Worm (Caenorhabditis elegans) whole organism, young adult: Measurements from ENCODE around the gene cct-6.

ENCODE experiments used
- F49E8.2 ChIP-seq: sonication (generic microtip); optimal IDR thresholded peaks from 3 replicates; lab custom pipeline; 2017; ENCODE audit warnings: missing genetic modification characterization, mild to moderate bottlenecking, missing compliant biosample characterization, antibody characterized with exemption, moderate library complexity; ENCODE audit not compliant: insufficient read depth
- F55B11.4 ChIP-seq: sonication (generic microtip); optimal IDR thresholded peaks from 2 replicates; lab custom pipeline; 2016; ENCODE audit warnings: missing compliant biosample characterization, missing genetic modification characterization, borderline replicate concordance; ENCODE audit not compliant: insufficient read depth
- F57A8.1 ChIP-seq: fragments of 200-800 bp; sonication (Bioruptor generic); optimal IDR thresholded peaks from 2 replicates; lab custom pipeline; 2018; ENCODE audit warnings: mild to moderate bottlenecking, missing genetic modification characterization, moderate library complexity, missing compliant biosample characterization
- T07F8.4 ChIP-seq: sonication (generic microtip); optimal IDR thresholded peaks from 2 replicates; lab custom pipeline; 2016; ENCODE audit warnings: mild to moderate bottlenecking, missing genetic modification characterization, moderate library complexity, missing compliant biosample characterization
- Y53F4B.3 ChIP-seq: fragments of 200-800 bp; sonication (Bioruptor generic); IDR thresholded peaks from 2 replicates; pipeline ENCODE4 v1.3.6; 2022; ENCODE audit warnings: missing genetic modification reagents, missing genetic modification characterization, missing compliant biosample characterization
- aptf-2 ChIP-seq: fragments of 200-800 bp; sonication (Bioruptor generic); conservative IDR thresholded peaks from 2 replicates; pipeline ENCODE4 v1.3.6; 2022; ENCODE audit warnings: missing genetic modification reagents, missing genetic modification characterization, missing compliant biosample characterization
- atf-7 ChIP-seq: sonication (generic microtip); optimal IDR thresholded peaks from 2 replicates; lab custom pipeline; 2017; ENCODE audit warnings: mild to moderate bottlenecking, missing genetic modification characterization, missing compliant biosample characterization
- athp-1 ChIP-seq: sonication (generic microtip); optimal IDR thresholded peaks from 2 replicates; lab custom pipeline; 2017; ENCODE audit warnings: mild to moderate bottlenecking, missing genetic modification characterization, missing compliant biosample characterization
- bed-1 ChIP-seq: fragments of 200-800 bp; sonication (Bioruptor generic); IDR thresholded peaks from 2 replicates; pipeline ENCODE4 v1.3.6; 2022; ENCODE audit warnings: missing genetic modification reagents, missing genetic modification characterization, missing compliant biosample characterization
- ccch-3 ChIP-seq: fragments of 200-800 bp; sonication (Bioruptor generic); optimal IDR thresholded peaks from 2 replicates; lab custom pipeline; 2018; ENCODE audit warnings: mild to moderate bottlenecking, missing genetic modification characterization, missing compliant biosample characterization
- ceh-40 ChIP-seq: fragments of 200-800 bp; sonication (Bioruptor generic); IDR thresholded peaks from 2 replicates; pipeline ENCODE4 v1.3.6; 2022; ENCODE audit warnings: missing genetic modification characterization, missing compliant biosample characterization
- ceh-79 ChIP-seq: sonication (generic microtip); optimal IDR thresholded peaks from 2 replicates; lab custom pipeline; 2017; ENCODE audit warnings: mild to moderate bottlenecking, missing genetic modification characterization, missing compliant biosample characterization
- ceh-91 ChIP-seq: fragments of 200-800 bp; sonication (Bioruptor generic); IDR thresholded peaks from 2 replicates; pipeline ENCODE4 v1.3.6; 2022; ENCODE audit warnings: missing genetic modification reagents, missing genetic modification characterization, missing compliant biosample characterization
- chd-7 ChIP-seq: sonication (generic microtip); optimal IDR thresholded peaks from 2 replicates; lab custom pipeline; 2016; ENCODE audit warnings: mild to moderate bottlenecking, missing genetic modification characterization, moderate library complexity, missing compliant biosample characterization
- dpff-1 ChIP-seq: sonication (generic microtip); optimal IDR thresholded peaks from 2 replicates; lab custom pipeline; 2017; ENCODE audit warnings: mild to moderate bottlenecking, missing genetic modification characterization, missing compliant biosample characterization
- dpl-1 ChIP-seq: fragments of 150-350 bp; optimal IDR thresholded peaks from 2 replicates; lab custom pipeline; 2014; ENCODE audit warnings: missing biosample characterization, missing genetic modification reagents, missing genetic modification characterization
- efl-1 ChIP-seq: fragments of 150-350 bp; optimal IDR thresholded peaks from 2 replicates; lab custom pipeline; 2014; ENCODE audit warnings: missing biosample characterization, missing genetic modification reagents, missing genetic modification characterization
- ekl-4 ChIP-seq: fragments of 200-800 bp; sonication (Bioruptor generic); IDR thresholded peaks from 2 replicates; pipeline ENCODE4 v1.3.6; 2022; ENCODE audit warnings: missing genetic modification reagents, missing genetic modification characterization, missing compliant biosample characterization
- ets-4 ChIP-seq: fragments of 200-800 bp; sonication (Bioruptor generic); optimal IDR thresholded peaks from 2 replicates; lab custom pipeline; 2018; ENCODE audit warnings: mild to moderate bottlenecking, missing genetic modification characterization, missing compliant biosample characterization
- hrde-1 ChIP-seq: sonication (generic microtip); optimal IDR thresholded peaks from 2 replicates; lab custom pipeline; 2016; ENCODE audit warnings: missing genetic modification characterization, mild to moderate bottlenecking, missing compliant biosample characterization, moderate library complexity, missing genotype, missing genetic modification reagents, borderline replicate concordance
- hsf-1 ChIP-seq: fragments of 200-800 bp; sonication (Bioruptor generic); IDR thresholded peaks from 2 replicates; pipeline ENCODE4 v1.3.6; 2022; ENCODE audit warnings: missing genetic modification reagents, missing genetic modification characterization, missing compliant biosample characterization
- let-607 ChIP-seq, 2 experiments: fragments of 200-800 bp in 1 of 2; sonication (Bioruptor generic) in 1 of 2; sonication (generic microtip) in 1 of 2; optimal IDR thresholded peaks; 2 replicates each; lab custom pipeline; 2016 to 2018; ENCODE audit warnings: mild to moderate bottlenecking in 2 of 2, missing compliant biosample characterization in 2 of 2, missing genetic modification characterization in 2 of 2, moderate library complexity in 2 of 2, missing genotype in 1 of 2
- lin-26 ChIP-seq: fragments of 200-800 bp; sonication (Bioruptor generic); IDR thresholded peaks from 2 replicates; pipeline ENCODE4 v1.3.6; 2022; ENCODE audit warnings: missing genetic modification reagents, missing genetic modification characterization, missing compliant biosample characterization
- lin-54 ChIP-seq: fragments of 200-800 bp; sonication (Bioruptor generic); optimal IDR thresholded peaks from 2 replicates; lab custom pipeline; 2018; ENCODE audit warnings: mild to moderate bottlenecking, missing genetic modification characterization, missing compliant biosample characterization
- madf-8 ChIP-seq: fragments of 200-800 bp; sonication (Bioruptor generic); conservative IDR thresholded peaks from 2 replicates; pipeline ENCODE4 v1.3.6; 2022; ENCODE audit warnings: missing genetic modification reagents, missing genetic modification characterization, missing compliant biosample characterization
- mes-4 ChIP-seq: sonication (generic microtip); optimal IDR thresholded peaks from 2 replicates; lab custom pipeline; 2016; ENCODE audit warnings: missing genotype, missing genetic modification characterization, missing compliant biosample characterization
- nhr-27 ChIP-seq: fragments of 200-800 bp; sonication (Bioruptor generic); optimal IDR thresholded peaks from 2 replicates; lab custom pipeline; 2018; ENCODE audit warnings: mild to moderate bottlenecking, missing genetic modification characterization, moderate library complexity, missing compliant biosample characterization
- pha-4 ChIP-seq: fragments of 150-350 bp; sonication (generic microtip); optimal IDR thresholded peaks from 2 replicates; lab custom pipeline; 2014; ENCODE audit warnings: missing biosample characterization, missing genetic modification reagents, missing genetic modification characterization
- rcor-1 ChIP-seq: fragments of 200-800 bp; sonication (Bioruptor generic); IDR thresholded peaks from 2 replicates; pipeline ENCODE4 v1.3.6; 2022; ENCODE audit warnings: missing genetic modification reagents, missing genetic modification characterization, missing compliant biosample characterization
- rec-8 ChIP-seq, 2 experiments: sonication (generic microtip); optimal IDR thresholded peaks; 2 replicates each; lab custom pipeline; 2016; ENCODE audit warnings: mild to moderate bottlenecking in 2 of 2, missing genetic modification characterization in 2 of 2, missing genetic modification reagents in 2 of 2, missing genotype in 2 of 2, missing biosample characterization in 1 of 2, missing compliant biosample characterization in 1 of 2, moderate library complexity in 1 of 2
- rpc-1 ChIP-seq, 2 experiments: fragments of 150-350 bp in 1 of 2; sonication (generic microtip) in 1 of 2; optimal IDR thresholded peaks; 2 replicates each; lab custom pipeline; 2014 to 2018; ENCODE audit warnings: missing biosample characterization in 1 of 2, missing genetic modification characterization in 1 of 2, missing genetic modification reagents in 1 of 2, missing genotype in 1 of 2
- snpc-3.4 ChIP-seq: sonication (generic microtip); optimal IDR thresholded peaks from 2 replicates; lab custom pipeline; 2017; ENCODE audit warnings: missing genetic modification characterization, mild to moderate bottlenecking, missing compliant biosample characterization, antibody characterized with exemption, moderate library complexity, missing genotype, missing genetic modification reagents
- tbp1 ChIP-seq: fragments of 200-800 bp; sonication (Bioruptor generic); optimal IDR thresholded peaks from 2 replicates; lab custom pipeline; 2018; ENCODE audit warnings: mild to moderate bottlenecking, missing genetic modification characterization, missing compliant biosample characterization
- unc-130 ChIP-seq: sonication (generic microtip); optimal IDR thresholded peaks from 2 replicates; lab custom pipeline; 2016; ENCODE audit warnings: missing genetic modification reagents, missing genetic modification characterization, missing compliant biosample characterization
- zfh-2 ChIP-seq: fragments of 200-800 bp; sonication (Bioruptor generic); conservative IDR thresholded peaks from 2 replicates; pipeline ENCODE4 v1.3.6; 2022; ENCODE audit warnings: missing genetic modification reagents, missing genetic modification characterization, missing compliant biosample characterization
- ztf-22 ChIP-seq: fragments of 200-800 bp; sonication (Bioruptor generic); optimal IDR thresholded peaks from 2 replicates; lab custom pipeline; 2018; ENCODE audit warnings: mild to moderate bottlenecking, missing genetic modification characterization, moderate library complexity, missing compliant biosample characterization
- ztf-25 ChIP-seq: fragments of 200-800 bp; sonication (Bioruptor generic); IDR thresholded peaks from 2 replicates; pipeline ENCODE4 v1.3.6; 2022; ENCODE audit warnings: missing genetic modification reagents, missing genetic modification characterization, missing compliant biosample characterization

cct-6 gene

ce11 chrIII:5886893-5887292 is 31.4 kb upstream of the cct-6 start, which contains the start of gene C28H8.7:
C28H8.7 (minus strand) TSS chrIII:5886993.
- TF ChIP-seq lin-54: no peak
- TF ChIP-seq mes-4 (tag; lab: Kevin White, UChicago): no peak
- TF ChIP-seq ztf-25 (GFP tag; lab: Robert Waterston, UW): no peak
- no peak for TF ChIP-seq let-607 (tag; optimal IDR thresholded peaks at IDR 0.05; lab: Kevin White, UChicago)
- no peak for TF ChIP-seq tbp1
- TF ChIP-seq pha-4: no peak
- TF ChIP-seq ccch-3 (GFP tag; lab: Kevin White, UChicago): no peak
- no peak for TF ChIP-seq F57A8.1 (GFP tag; lab: Kevin White, UChicago)
- TF ChIP-seq snpc-3.4: no peak

ce11 chrIII:5884459-5884858 is 29.0 kb upstream of the cct-6 start:
- TF ChIP-seq dpl-1 (GFP tag; lab: Kevin White, UChicago): no peak
- no peak for TF ChIP-seq aptf-2 (GFP tag; lab: Robert Waterston, UW)
- TF ChIP-seq ceh-91 (GFP tag; lab: Robert Waterston, UW): no peak
- TF ChIP-seq bed-1 (GFP tag; lab: Robert Waterston, UW): no peak
- no peak for TF ChIP-seq rcor-1
- TF ChIP-seq ztf-22 (GFP tag; lab: Kevin White, UChicago): no peak
- TF ChIP-seq T07F8.4 (tag; lab: Kevin White, UChicago): no peak
- TF ChIP-seq madf-8 (GFP tag; lab: Robert Waterston, UW): no peak
- TF ChIP-seq athp-1: no peak
- no peak for TF ChIP-seq hsf-1 (GFP tag; lab: Robert Waterston, UW)
- TF ChIP-seq efl-1 (GFP tag; lab: Kevin White, UChicago): no peak

ce11 chrIII:5884007-5884406 is 28.5 kb upstream of the cct-6 start, which contains the start of gene C28H8.5:
C28H8.5 (plus strand) TSS chrIII:5884307.
- TF ChIP-seq chd-7 (tag; lab: Kevin White, UChicago) (no peak), ceh-40 (no peak), athp-1 (no peak), atf-7 (no peak), hrde-1 (no peak), Y53F4B.3 (GFP tag; lab: Robert Waterston, UW) (no peak), rpc-1 (optimal IDR thresholded peaks at IDR 0.05; lab: Kevin White, UChicago) (no peak), rpc-1 (tag; optimal IDR thresholded peaks at IDR 0.05; lab: Kevin White, UChicago) (no peak)

ce11 chrIII:5883517-5883916 is 28.0 kb upstream of the cct-6 start:
- TF ChIP-seq dpff-1 (tag; lab: Kevin White, UChicago) (no peak), rec-8 (tag; optimal IDR thresholded peaks at IDR 0.05; lab: Kevin White, UChicago) (no peak), rcor-1 (no peak), ets-4 (GFP tag; lab: Kevin White, UChicago) (no peak), nhr-27 (tag; lab: Kevin White, UChicago) (no peak), madf-8 (GFP tag; lab: Robert Waterston, UW) (no peak), unc-130 (GFP tag; lab: Kevin White, UChicago) (no peak), ekl-4 (no peak), ceh-79 (no peak), zfh-2 (GFP tag; lab: Robert Waterston, UW) (no peak), F49E8.2 (tag; lab: Kevin White, UChicago) (no peak), Y53F4B.3 (GFP tag; lab: Robert Waterston, UW) (no peak), F55B11.4 (tag; lab: Kevin White, UChicago) (no peak), efl-1 (GFP tag; lab: Kevin White, UChicago) (no peak), lin-26 (GFP tag; lab: Robert Waterston, UW) (no peak)
